Worm (Caenorhabditis elegans) whole organism, mixed stage, embryonic: ENCODE measurements around the gene C05B5.12.

Source experiments
- blmp-1 ChIP-seq: fragments of 150-350 bp; optimal IDR thresholded peaks from 2 replicates; lab custom pipeline; 2014; ENCODE audit warnings: missing biosample characterization, missing genetic modification characterization
- ceh-83 ChIP-seq: fragments of 200-800 bp; sonication (Bioruptor generic); optimal IDR thresholded peaks from 2 replicates; lab custom pipeline; 2018; ENCODE audit warnings: mild to moderate bottlenecking, missing genetic modification characterization, missing compliant biosample characterization
- ham-2 ChIP-seq: fragments of 200-800 bp; sonication (Bioruptor generic); optimal IDR thresholded peaks from 2 replicates; lab custom pipeline; 2018; ENCODE audit warnings: mild to moderate bottlenecking, missing genetic modification characterization, missing compliant biosample characterization
- lin-13 ChIP-seq: fragments of 150-350 bp; optimal IDR thresholded peaks from 2 replicates; lab custom pipeline; 2014; ENCODE audit warnings: missing biosample characterization, missing genetic modification characterization
- lsy-2 ChIP-seq: fragments of 150-350 bp; optimal IDR thresholded peaks from 2 replicates; lab custom pipeline; 2014; ENCODE audit warnings: missing biosample characterization, missing genetic modification characterization
- mab-5 ChIP-seq: fragments of 150-350 bp; optimal IDR thresholded peaks from 2 replicates; lab custom pipeline; 2014; ENCODE audit warnings: missing biosample characterization, missing genetic modification characterization
- nhr-12 ChIP-seq: fragments of 150-350 bp; optimal IDR thresholded peaks from 2 replicates; lab custom pipeline; 2014; ENCODE audit warnings: missing biosample characterization, missing genetic modification characterization
- nhr-237 ChIP-seq: fragments of 150-350 bp; optimal IDR thresholded peaks from 2 replicates; lab custom pipeline; 2014; ENCODE audit warnings: missing biosample characterization, missing genetic modification characterization
- nhr-28 ChIP-seq: fragments of 150-350 bp; optimal IDR thresholded peaks from 2 replicates; lab custom pipeline; 2014; ENCODE audit warnings: missing biosample characterization, missing genetic modification characterization
- nhr-76 ChIP-seq: sonication (generic microtip); optimal IDR thresholded peaks from 2 replicates; lab custom pipeline; 2017; ENCODE audit warnings: missing biosample characterization, missing genetic modification characterization
- pha-4 ChIP-seq: fragments of 150-350 bp; optimal IDR thresholded peaks from 2 replicates; lab custom pipeline; 2018; ENCODE audit warnings: missing biosample characterization, missing genetic modification reagents, missing genetic modification characterization
- snpc-4 ChIP-seq: fragments of 150-350 bp; optimal IDR thresholded peaks from 2 replicates; lab custom pipeline; 2014; ENCODE audit warnings: missing biosample characterization, missing genetic modification characterization
- unc-39 ChIP-seq: fragments of 150-350 bp; optimal IDR thresholded peaks from 2 replicates; lab custom pipeline; 2014; ENCODE audit warnings: missing biosample characterization, missing genetic modification characterization
- unc-62 ChIP-seq: fragments of 150-350 bp; optimal IDR thresholded peaks from 2 replicates; lab custom pipeline; 2014; ENCODE audit warnings: missing biosample characterization, missing genetic modification reagents, missing genetic modification characterization

ce11 chrIII:9982119-9982642, 5.0 kb upstream of the C05B5.12 start:
- TF ChIP-seq unc-62: peak; percentile 55
- TF ChIP-seq ham-2 (GFP tag; lab: Kevin White, UChicago): no peak
- TF ChIP-seq lin-13 (tag; lab: Kevin White, UChicago): no peak
- TF ChIP-seq snpc-4 (tag; lab: Kevin White, UChicago): no peak
- no peak for TF ChIP-seq nhr-76 (tag; lab: Kevin White, UChicago)
- no peak for TF ChIP-seq unc-39
- no peak for TF ChIP-seq lsy-2
- no peak for TF ChIP-seq ceh-83 (GFP tag; lab: Kevin White, UChicago)
- no peak for TF ChIP-seq nhr-12 (tag; lab: Kevin White, UChicago)
- no peak for TF ChIP-seq mab-5 (tag; lab: Kevin White, UChicago)
- TF ChIP-seq nhr-237: no peak
- TF ChIP-seq nhr-28 (tag; lab: Kevin White, UChicago): no peak
- no peak for TF ChIP-seq blmp-1 (tag; lab: Kevin White, UChicago)
- TF ChIP-seq pha-4: no peak
